Fruit fly (Drosophila melanogaster): ENCODE data around the gene pcx.

The pcx gene

DNA sequence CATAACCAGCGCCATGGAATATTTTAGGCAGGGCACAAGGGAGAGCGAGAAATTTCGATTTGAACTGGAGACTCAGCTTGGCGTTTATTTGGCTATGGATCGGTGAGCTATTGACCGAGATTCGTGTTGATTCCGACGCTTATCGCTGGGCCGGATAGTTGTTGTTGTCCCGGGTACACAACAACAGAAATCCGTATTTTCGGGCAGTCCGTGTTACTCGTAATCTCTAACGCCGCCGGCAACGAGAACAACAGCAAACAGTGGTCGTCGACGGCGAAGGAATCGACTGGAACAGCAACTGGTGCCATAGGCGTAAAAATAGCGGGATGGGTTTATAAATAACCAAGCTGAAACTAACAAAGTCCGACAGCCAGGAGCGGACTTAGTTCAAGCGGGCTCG is 33.2 kb upstream of the pcx start (continued):
- no peak for TF ChIP-seq MTF-1 (GFP tag; optimal IDR thresholded peaks at IDR 0.05; ENCODE audit: borderline replicate concordance)
- TF ChIP-seq Sox102F (GFP tag; optimal IDR thresholded peaks at IDR 0.05) = no peak
- no peak for TF ChIP-seq CkIIα-i1 (GFP tag; IDR thresholded peaks at IDR 0.05)
- TF ChIP-seq CG6654 (GFP tag; optimal IDR thresholded peaks at IDR 0.05) = no peak
- TF ChIP-seq CG3281 (GFP tag; optimal IDR thresholded peaks at IDR 0.05) = no peak
- TF ChIP-seq Poxn (GFP tag; IDR thresholded peaks at IDR 0.05) = no peak
- peak in 1 of 2 experiments; percentile 20 for TF ChIP-seq bsh (GFP tag; optimal IDR thresholded peaks at IDR 0.05)
- no peak for TF ChIP-seq repo (GFP tag; optimal IDR thresholded peaks at IDR 0.05)

dm6 chrX:2193158-2193557 is 31.9 kb upstream of the pcx start:
- TF ChIP-seq CG3995 (GFP tag; optimal IDR thresholded peaks at IDR 0.05) (no peak), HLH4C (GFP tag; IDR thresholded peaks at IDR 0.05; ENCODE audit: partially characterized antibody) (no peak), Lhr (GFP tag; optimal IDR thresholded peaks at IDR 0.05) (no peak), sug (tag; optimal IDR thresholded peaks at IDR 0.05) (peak; percentile 69), vvl (GFP tag; IDR thresholded peaks at IDR 0.05) (no peak), Ssrp (tag; optimal IDR thresholded peaks at IDR 0.05) (no peak), Pdp1 (GFP tag; optimal IDR thresholded peaks at IDR 0.05) (peak in 1 of 2 experiments; percentile 54), CG6854 (GFP tag; optimal IDR thresholded peaks at IDR 0.05) (no peak), tio (GFP tag; optimal IDR thresholded peaks at IDR 0.05) (no peak), crol (GFP tag; IDR thresholded peaks at IDR 0.05) (peak; percentile 66), Med (GFP tag) (peak; percentile 50), run (tag; optimal IDR thresholded peaks at IDR 0.05) (no peak), CG15514 (GFP tag; optimal IDR thresholded peaks at IDR 0.05) (no peak), Dek (tag; optimal IDR thresholded peaks at IDR 0.05) (no peak), Atf3 (GFP tag; optimal IDR thresholded peaks at IDR 0.05) (no peak), sens (GFP tag) (peak; percentile 16), dimm (GFP tag; IDR thresholded peaks at IDR 0.05) (no peak), CG7357 (GFP tag; IDR thresholded peaks at IDR 0.05) (no peak), CG34376 (GFP tag; optimal IDR thresholded peaks at IDR 0.05) (no peak), E2f2 (GFP tag; IDR thresholded peaks at IDR 0.05) (no peak), CG2199 (GFP tag; IDR thresholded peaks at IDR 0.05) (no peak), CG7987 (GFP tag; optimal IDR thresholded peaks at IDR 0.05) (no peak), nom (GFP tag; optimal IDR thresholded peaks at IDR 0.05) (no peak), CG8290 (GFP tag; optimal IDR thresholded peaks at IDR 0.05) (no peak), CG8290 (tag; optimal IDR thresholded peaks at IDR 0.05) (peak in 1 of 2 experiments; percentile 8), CG6791 (GFP tag; IDR thresholded peaks at IDR 0.05; ENCODE audit: partially characterized antibody) (no peak), CG11085 (GFP tag; IDR thresholded peaks at IDR 0.05) (no peak), scrt (GFP tag; optimal IDR thresholded peaks at IDR 0.05) (no peak), CG11696 (GFP tag; IDR thresholded peaks at IDR 0.05) (no peak), otp (GFP tag; IDR thresholded peaks at IDR 0.05) (no peak), ranshi (GFP tag; IDR thresholded peaks at IDR 0.05) (no peak), gcm2 (GFP tag; optimal IDR thresholded peaks at IDR 0.05) (no peak), ERR (GFP tag; optimal IDR thresholded peaks at IDR 0.05) (no peak), CG18764 (GFP tag; optimal IDR thresholded peaks at IDR 0.05) (no peak), luna (GFP tag; optimal IDR thresholded peaks at IDR 0.05) (no peak)
